Worm (Caenorhabditis elegans): ENCODE measurements around the gene srx-56.

Gene srx-56

ce11 chrV:7399202-7399601, 25.0 kb downstream of the srx-56 start, which contains the start of gene gst-41:
TSS of gene gst-41 (minus strand) at chrV:7399302.
- TF ChIP-seq dao-5 (tag; optimal IDR thresholded peaks at IDR 0.05): no peak
- TF ChIP-seq him-1 (tag; optimal IDR thresholded peaks at IDR 0.05): no peak
- TF ChIP-seq W03F9.2 (tag; optimal IDR thresholded peaks at IDR 0.05): no peak

ce11 chrV:7400095-7400494, 25.9 kb downstream of the srx-56 start, which contains the start of gene cnc-9:
TSS of gene cnc-9 (minus strand) at chrV:7400195.
- TF ChIP-seq W03F9.2 (tag; optimal IDR thresholded peaks at IDR 0.05) (no peak), dao-5 (tag; optimal IDR thresholded peaks at IDR 0.05) (no peak), him-1 (tag; optimal IDR thresholded peaks at IDR 0.05) (no peak)

- TF ChIP-seq him-1 (tag; optimal IDR thresholded peaks at IDR 0.05) (no peak), W03F9.2 (tag; optimal IDR thresholded peaks at IDR 0.05) (no peak), dao-5 (tag; optimal IDR thresholded peaks at IDR 0.05) (no peak)
Observed at ce11 chrV:7400588-7400987, 26.4 kb downstream of the srx-56 start, which contains the start of gene srx-60. TSS of gene srx-60 (plus strand) at chrV:7400888.

- TF ChIP-seq dao-5 (tag; optimal IDR thresholded peaks at IDR 0.05): no peak
- TF ChIP-seq W03F9.2 (tag; optimal IDR thresholded peaks at IDR 0.05): no peak
- no peak for TF ChIP-seq him-1 (tag; optimal IDR thresholded peaks at IDR 0.05)
Observed at ce11 chrV:7402355-7402754, 28.2 kb downstream of the srx-56 start, which contains the start of gene srj-13. TSS of gene srj-13 (plus strand) at chrV:7402655.

- TF ChIP-seq W03F9.2 (tag; optimal IDR thresholded peaks at IDR 0.05) (no peak), him-1 (tag; optimal IDR thresholded peaks at IDR 0.05) (no peak), dao-5 (tag; optimal IDR thresholded peaks at IDR 0.05) (no peak)
Observed at ce11 chrV:7403501-7403900, 29.3 kb downstream of the srx-56 start.

- no peak for TF ChIP-seq him-1 (tag; optimal IDR thresholded peaks at IDR 0.05)
- TF ChIP-seq W03F9.2 (tag; optimal IDR thresholded peaks at IDR 0.05): no peak
- no peak for TF ChIP-seq dao-5 (tag; optimal IDR thresholded peaks at IDR 0.05)
Observed at ce11 chrV:7408520-7408919, 34.3 kb downstream of the srx-56 start, which contains the start of gene srt-6. TSS of gene srt-6 (minus strand) at chrV:7408814.

- TF ChIP-seq dao-5 (tag; optimal IDR thresholded peaks at IDR 0.05) (no peak), him-1 (tag; optimal IDR thresholded peaks at IDR 0.05) (no peak), W03F9.2 (tag; optimal IDR thresholded peaks at IDR 0.05) (no peak)
Observed at ce11 chrV:7409599-7409998, 35.4 kb downstream of the srx-56 start, which contains the start of gene R13D7.2. TSS of gene R13D7.2 (plus strand) at chrV:7409899.

- TF ChIP-seq W03F9.2 (tag; optimal IDR thresholded peaks at IDR 0.05) (no peak), dao-5 (tag; optimal IDR thresholded peaks at IDR 0.05) (no peak), him-1 (tag; optimal IDR thresholded peaks at IDR 0.05) (no peak)
Observed at ce11 chrV:7411695-7412094, 37.5 kb downstream of the srx-56 start, which contains the start of gene str-41. TSS of gene str-41 (plus strand) at chrV:7411995.

ce11 chrV:7413107-7413774, 39.1 kb downstream of the srx-56 start, which contains the start of gene F18E3.11:
TSS of gene F18E3.11 (plus strand) at chrV:7413482.
- TF ChIP-seq him-1 (tag; optimal IDR thresholded peaks at IDR 0.05): no peak
- TF ChIP-seq W03F9.2 (tag; optimal IDR thresholded peaks at IDR 0.05): no peak
- TF ChIP-seq dao-5 (tag; optimal IDR thresholded peaks at IDR 0.05): no peak

- TF ChIP-seq him-1 (tag; optimal IDR thresholded peaks at IDR 0.05) (no peak), W03F9.2 (tag; optimal IDR thresholded peaks at IDR 0.05) (no peak), dao-5 (tag; optimal IDR thresholded peaks at IDR 0.05) (no peak)
Observed at ce11 chrV:7414909-7415308, 40.7 kb downstream of the srx-56 start, which contains the start of gene F18E3.12. TSS of gene F18E3.12 (plus strand) at chrV:7414985.

ce11 chrV:7415780-7416428, 41.7 kb downstream of the srx-56 start, which contains the start of gene F18E3.13:
TSS of gene F18E3.13 (plus strand) at chrV:7416164.
- TF ChIP-seq W03F9.2 (tag; optimal IDR thresholded peaks at IDR 0.05): no peak
- no peak for TF ChIP-seq dao-5 (tag; optimal IDR thresholded peaks at IDR 0.05)
- TF ChIP-seq him-1 (tag; optimal IDR thresholded peaks at IDR 0.05): no peak

- no peak for TF ChIP-seq W03F9.2 (tag; optimal IDR thresholded peaks at IDR 0.05)
- no peak for TF ChIP-seq dao-5 (tag; optimal IDR thresholded peaks at IDR 0.05)
- TF ChIP-seq him-1 (tag; optimal IDR thresholded peaks at IDR 0.05): no peak
Observed at ce11 chrV:7416569-7416968, 42.4 kb downstream of the srx-56 start.

- no peak for TF ChIP-seq W03F9.2 (tag; optimal IDR thresholded peaks at IDR 0.05)
- TF ChIP-seq dao-5 (tag; optimal IDR thresholded peaks at IDR 0.05): no peak
- TF ChIP-seq him-1 (tag; optimal IDR thresholded peaks at IDR 0.05): no peak
Observed at ce11 chrV:7417018-7417716, 43.0 kb downstream of the srx-56 start, which contains the start of gene srw-67. TSS of gene srw-67 (plus strand) at chrV:7417660.
